Worm (Caenorhabditis elegans): Measurements from ENCODE around the gene F37C4.4.

ce11 chrIV:3859552-3859951 is 7.6 kb upstream of the F37C4.4 start:
- TF ChIP-seq pqm-1 (tag; optimal IDR thresholded peaks at IDR 0.05) (no peak), fkh-10 (GFP tag; optimal IDR thresholded peaks at IDR 0.05) (no peak), aha-1 (tag; optimal IDR thresholded peaks at IDR 0.05) (no peak), nhr-85 (tag) (no peak), nhr-11 (tag; optimal IDR thresholded peaks at IDR 0.05) (no peak), nhr-28 (tag; optimal IDR thresholded peaks at IDR 0.05) (no peak), jun-1 (tag; optimal IDR thresholded peaks at IDR 0.05) (no peak)

Measured in whole organism, L1 larva.